Worm (Caenorhabditis elegans) whole organism, late embryonic: Measurements from ENCODE around the gene srx-102.

ENCODE experiments used
- K09A11.1 ChIP-seq: sonication (generic microtip); optimal IDR thresholded peaks from 2 replicates; lab custom pipeline; 2017; ENCODE audit warnings: antibody characterized with exemption, mild to moderate bottlenecking, missing genetic modification characterization, missing compliant biosample characterization; ENCODE audit not compliant: insufficient read depth
- Y22D7AL.16 ChIP-seq: sonication (generic microtip); optimal IDR thresholded peaks from 2 replicates; lab custom pipeline; 2016; ENCODE audit warnings: missing genetic modification characterization, missing compliant biosample characterization
- ama-1 ChIP-seq: fragments of 150-350 bp; optimal IDR thresholded peaks from 2 replicates; lab custom pipeline; 2014
- ceh-24 ChIP-seq: sonication (generic microtip); optimal IDR thresholded peaks from 2 replicates; lab custom pipeline; 2016; ENCODE audit warnings: mild to moderate bottlenecking, missing genetic modification characterization, missing compliant biosample characterization
- ceh-6 ChIP-seq: fragments of 200-800 bp; sonication (Bioruptor generic); optimal IDR thresholded peaks from 2 replicates; lab custom pipeline; 2018; ENCODE audit warnings: mild to moderate bottlenecking, missing genetic modification characterization, missing compliant biosample characterization
- hlh-15 ChIP-seq: sonication (generic microtip); optimal IDR thresholded peaks from 2 replicates; lab custom pipeline; 2016; ENCODE audit warnings: missing genetic modification characterization, missing compliant biosample characterization
- madf-2 ChIP-seq: sonication (generic microtip); optimal IDR thresholded peaks from 2 replicates; lab custom pipeline; 2017; ENCODE audit warnings: missing genetic modification characterization, missing compliant biosample characterization
- pha-4 ChIP-seq: fragments of 150-350 bp; optimal IDR thresholded peaks from 2 replicates; lab custom pipeline; 2018; ENCODE audit warnings: missing biosample characterization, missing genetic modification reagents, missing genetic modification characterization
- pros-1 ChIP-seq: fragments of 150-350 bp; optimal IDR thresholded peaks from 2 replicates; lab custom pipeline; 2014; ENCODE audit warnings: missing biosample characterization, missing genetic modification reagents, missing genetic modification characterization
- syd-9 ChIP-seq: sonication (generic microtip); optimal IDR thresholded peaks from 2 replicates; lab custom pipeline; 2016; ENCODE audit warnings: mild to moderate bottlenecking, missing genetic modification characterization, moderate library complexity, missing compliant biosample characterization
- unc-3 ChIP-seq, 2 experiments: fragments of 200-800 bp in 1 of 2; sonication (Bioruptor generic) in 1 of 2; sonication (generic microtip) in 1 of 2; conservative IDR thresholded peaks in 1 of 2; optimal IDR thresholded peaks in 1 of 2; 2 replicates each; pipeline versions ENCODE4 v1.3.6 to Lab custom; 2016 to 2022; ENCODE audit warnings: missing compliant biosample characterization in 2 of 2, missing genetic modification characterization in 2 of 2, missing genetic modification reagents in 1 of 2
- ztf-16 ChIP-seq: sonication (generic microtip); optimal IDR thresholded peaks from 2 replicates; lab custom pipeline; 2017; ENCODE audit warnings: missing genetic modification characterization, missing compliant biosample characterization

DNA sequence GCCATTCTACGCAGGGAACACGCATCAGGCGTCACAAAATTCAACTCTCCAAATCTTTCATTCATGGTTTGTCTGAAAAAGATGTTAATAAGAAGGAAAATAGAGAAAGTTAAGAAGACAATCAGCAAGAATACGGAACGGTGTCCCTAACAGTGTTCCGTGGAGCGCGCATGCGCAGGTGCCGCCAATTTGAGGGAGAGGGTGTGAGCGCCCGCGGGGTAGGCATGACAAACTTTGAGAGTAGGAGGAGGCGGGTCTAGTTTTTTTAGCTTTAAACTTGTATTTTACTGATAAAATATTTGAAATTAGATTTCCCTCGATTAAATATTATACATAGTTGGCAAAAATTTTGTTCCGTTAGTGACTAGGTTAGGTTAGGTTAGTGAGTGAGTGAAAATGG is 14.2 kb downstream of the srx-102 start:
- TF ChIP-seq syd-9 (tag; lab: Kevin White, UChicago) (no peak), ama-1 (lab: Kevin White, UChicago) (no peak), ceh-6 (GFP tag; lab: Kevin White, UChicago) (no peak), ztf-16 (no peak), madf-2 (no peak), pros-1 (tag; lab: Kevin White, UChicago) (no peak), ceh-24 (tag; lab: Kevin White, UChicago) (no peak), K09A11.1 (tag; lab: Kevin White, UChicago) (no peak), Y22D7AL.16 (tag; lab: Kevin White, UChicago) (no peak), hlh-15 (tag; lab: Kevin White, UChicago) (no peak), pha-4 (no peak), unc-3 (GFP tag; conservative IDR thresholded peaks at IDR 0.05; lab: Robert Waterston, UW) (no peak), unc-3 (tag; optimal IDR thresholded peaks at IDR 0.05; lab: Kevin White, UChicago) (no peak)
